Worm (Caenorhabditis elegans) whole organism, L4 larva: ENCODE measurements around the gene plc-1.

Source experiments
- F26F4.8 ChIP-seq: fragments of 200-800 bp; sonication (Bioruptor generic); conservative IDR thresholded peaks from 2 replicates; pipeline ENCODE4 v1.3.6; 2022; ENCODE audit warnings: missing genetic modification characterization, missing compliant biosample characterization
- T26A8.4 ChIP-seq: fragments of 200-800 bp; sonication (Bioruptor generic); IDR thresholded peaks from 2 replicates; pipeline ENCODE4 v1.3.6; 2022; ENCODE audit warnings: missing genetic modification characterization, missing compliant biosample characterization
- Y5F2A.4 ChIP-seq: fragments of 200-800 bp; sonication (Bioruptor generic); optimal IDR thresholded peaks from 2 replicates; lab custom pipeline; 2018; ENCODE audit warnings: mild to moderate bottlenecking, missing genetic modification characterization, missing compliant biosample characterization
- ZK337.2 ChIP-seq: fragments of 200-800 bp; sonication (Bioruptor generic); IDR thresholded peaks from 2 replicates; pipeline ENCODE4 v1.3.6; 2022; ENCODE audit warnings: missing genetic modification reagents, missing genetic modification characterization, missing compliant biosample characterization
- ZK546.5 ChIP-seq, 2 experiments: sonication (generic microtip); optimal IDR thresholded peaks; 2 replicates each; lab custom pipeline; 2017; ENCODE audit warnings: missing biosample characterization in 2 of 2, missing genetic modification characterization in 2 of 2
- aha-1 ChIP-seq: fragments of 150-350 bp; peaks from one replicate; lab custom pipeline; 2014; ENCODE audit warnings: missing biosample characterization, missing genetic modification characterization
- ceh-28 ChIP-seq: fragments of 150-350 bp; optimal IDR thresholded peaks from 2 replicates; lab custom pipeline; 2014; ENCODE audit warnings: missing biosample characterization, missing genetic modification reagents, missing genetic modification characterization
- ctbp-1 ChIP-seq: fragments of 200-800 bp; sonication (Bioruptor generic); IDR thresholded peaks from 2 replicates; pipeline ENCODE4 v1.3.6; 2022; ENCODE audit warnings: missing genetic modification reagents, missing genetic modification characterization, missing compliant biosample characterization
- daf-16 ChIP-seq, 3 experiments: sonication (generic microtip); optimal IDR thresholded peaks; 2 replicates each; lab custom pipeline; 2016 to 2017; ENCODE audit warnings: missing genetic modification characterization in 3 of 3, missing genetic modification reagents in 3 of 3, mild to moderate bottlenecking in 2 of 3, missing compliant biosample characterization in 2 of 3, missing biosample characterization in 1 of 3, moderate library complexity in 1 of 3
- daf-8 ChIP-seq: fragments of 200-800 bp; sonication (Bioruptor generic); IDR thresholded peaks from 2 replicates; pipeline ENCODE4 v1.3.6; 2022; ENCODE audit warnings: missing genetic modification characterization, missing compliant biosample characterization
- dmd-8 ChIP-seq: fragments of 200-800 bp; sonication (Bioruptor generic); IDR thresholded peaks from 2 replicates; pipeline ENCODE4 v1.3.6; 2022; ENCODE audit warnings: missing genetic modification characterization, missing compliant biosample characterization
- dmd-9 ChIP-seq: fragments of 200-800 bp; sonication (Bioruptor generic); IDR thresholded peaks from 2 replicates; pipeline ENCODE4 v1.3.6; 2022; ENCODE audit warnings: missing genetic modification reagents, missing genetic modification characterization, missing compliant biosample characterization
- gei-8 ChIP-seq: fragments of 200-800 bp; sonication (Bioruptor generic); optimal IDR thresholded peaks from 2 replicates; lab custom pipeline; 2018; ENCODE audit warnings: mild to moderate bottlenecking, missing genetic modification characterization, missing compliant biosample characterization
- hif-1 ChIP-seq, 2 experiments: sonication (generic microtip); optimal IDR thresholded peaks; 2 replicates each; lab custom pipeline; 2016 to 2017; ENCODE audit warnings: missing compliant biosample characterization in 2 of 2, missing genetic modification characterization in 2 of 2, missing genetic modification reagents in 2 of 2, missing genotype in 2 of 2, mild to moderate bottlenecking in 1 of 2
- jun-1 ChIP-seq: fragments of 150-350 bp; optimal IDR thresholded peaks from 2 replicates; lab custom pipeline; 2014; ENCODE audit warnings: missing biosample characterization, missing genetic modification reagents, missing genetic modification characterization
- lin-13 ChIP-seq: fragments of 150-350 bp; optimal IDR thresholded peaks from 2 replicates; lab custom pipeline; 2014; ENCODE audit warnings: missing biosample characterization, missing genetic modification reagents, missing genetic modification characterization
- lin-15B ChIP-seq: fragments of 150-350 bp; sonication (generic microtip); optimal IDR thresholded peaks from 3 replicates; lab custom pipeline; 2014; ENCODE audit warnings: missing biosample characterization, missing genetic modification characterization
- lin-29 ChIP-seq: fragments of 200-800 bp; sonication (Bioruptor generic); IDR thresholded peaks from 2 replicates; pipeline ENCODE4 v1.3.6; 2022; ENCODE audit warnings: missing genetic modification reagents, missing genetic modification characterization, missing compliant biosample characterization
- lir-3 ChIP-seq: sonication (generic microtip); optimal IDR thresholded peaks from 2 replicates; lab custom pipeline; 2016; ENCODE audit warnings: mild to moderate bottlenecking, missing genetic modification characterization, missing compliant biosample characterization
- lsy-2 ChIP-seq, 2 experiments: fragments of 150-350 bp in 1 of 2; sonication (generic microtip) in 1 of 2; optimal IDR thresholded peaks; 2 replicates each; lab custom pipeline; 2014 to 2017; ENCODE audit warnings: missing biosample characterization in 2 of 2, missing genetic modification characterization in 2 of 2
- mes-2 ChIP-seq: sonication (generic microtip); optimal IDR thresholded peaks from 2 replicates; lab custom pipeline; 2016; ENCODE audit warnings: missing genotype, mild to moderate bottlenecking, missing genetic modification characterization, missing compliant biosample characterization; ENCODE audit not compliant: poor library complexity, severe bottlenecking
- mxl-2 ChIP-seq: fragments of 200-800 bp; sonication (Bioruptor generic); conservative IDR thresholded peaks from 2 replicates; pipeline ENCODE4 v1.3.6; 2022; ENCODE audit warnings: missing genetic modification reagents, missing genetic modification characterization, missing compliant biosample characterization
- nhr-11 ChIP-seq: fragments of 150-350 bp; optimal IDR thresholded peaks from 2 replicates; lab custom pipeline; 2014; ENCODE audit warnings: missing biosample characterization, missing genetic modification characterization
- nhr-28 ChIP-seq: fragments of 150-350 bp; optimal IDR thresholded peaks from 2 replicates; lab custom pipeline; 2014; ENCODE audit warnings: missing biosample characterization, missing genetic modification characterization
- nhr-77 ChIP-seq: fragments of 150-350 bp; optimal IDR thresholded peaks from 2 replicates; lab custom pipeline; 2014; ENCODE audit warnings: missing biosample characterization, missing genetic modification characterization
- sdz-12 ChIP-seq: fragments of 200-800 bp; sonication (Bioruptor generic); optimal IDR thresholded peaks from 2 replicates; lab custom pipeline; 2018; ENCODE audit warnings: mild to moderate bottlenecking, missing genetic modification characterization, missing compliant biosample characterization
- tag-97 ChIP-seq: fragments of 200-800 bp; sonication (Bioruptor generic); IDR thresholded peaks from 2 replicates; pipeline ENCODE4 v1.3.6; 2022; ENCODE audit warnings: missing genetic modification characterization, missing compliant biosample characterization
- unc-62 ChIP-seq, 3 experiments: fragments of 150-350 bp in 1 of 3; sonication (generic microtip); optimal IDR thresholded peaks in 2 of 3; peaks in 1 of 3; 1 replicate in 1 of 3; 2 replicates in 2 of 3; lab custom pipeline; 2014 to 2017; ENCODE audit warnings: missing biosample characterization in 3 of 3, missing genetic modification characterization in 3 of 3, missing genetic modification reagents in 3 of 3, missing genotype in 1 of 3

plc-1 gene

DNA sequence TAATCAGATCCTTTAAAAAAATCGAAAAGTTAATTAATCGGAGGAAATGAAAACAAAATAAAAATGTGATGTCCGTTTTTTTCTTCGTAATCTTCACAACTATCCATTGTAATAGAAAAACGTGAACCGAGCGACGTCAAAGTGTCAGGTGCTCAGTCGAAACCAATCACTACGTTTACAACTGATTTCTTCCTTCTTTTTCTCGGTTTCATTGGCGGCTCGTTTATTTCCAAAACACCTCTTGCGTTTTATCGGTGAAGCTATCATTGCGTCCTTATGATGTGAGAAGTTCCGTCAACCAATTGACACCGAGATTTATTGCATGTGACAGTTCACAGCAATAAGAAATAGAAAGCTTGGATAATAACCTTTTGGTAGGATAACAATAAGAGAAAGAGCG is 14.8 kb upstream of the plc-1 start:
- TF ChIP-seq daf-16 (GFP tag; optimal IDR thresholded peaks at IDR 0.05; lab: Kevin White, UChicago) (peak in 1 of 2 experiments; percentile 84), daf-16 (tag; optimal IDR thresholded peaks at IDR 0.05; lab: Kevin White, UChicago) (no peak), nhr-11 (peak; percentile 48), lir-3 (tag; lab: Kevin White, UChicago) (no peak), lin-15B (tag; lab: Kevin White, UChicago) (no peak)
- TF ChIP-seq, all 104 proteins: peak for 2

DNA sequence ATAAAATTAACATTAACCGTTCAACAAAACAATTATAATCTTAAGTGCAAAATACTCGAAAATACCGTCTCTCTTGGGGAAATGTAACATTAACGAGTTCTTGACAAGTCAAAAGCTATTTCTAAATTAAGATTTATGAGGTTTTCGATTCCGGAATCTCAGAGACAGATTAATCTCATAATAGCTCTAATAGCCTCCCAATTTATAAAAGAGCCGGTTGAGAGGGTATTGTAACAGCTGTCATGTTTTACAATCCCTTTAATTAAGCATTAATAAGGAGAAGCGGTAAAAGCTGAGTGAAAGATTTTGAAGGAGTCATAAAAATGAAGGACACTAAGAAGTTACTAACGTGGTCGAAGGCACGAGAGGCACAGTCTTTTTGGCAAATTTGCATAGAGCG is 13.3 kb upstream of the plc-1 start:
- TF ChIP-seq ZK337.2 (GFP tag; lab: Robert Waterston, UW) = no peak
- peak in 1 of 2 experiments; percentile 39 for TF ChIP-seq unc-62 (GFP tag; optimal IDR thresholded peaks at IDR 0.05 in 1 of 2; lab: Kevin White, UChicago)
- TF ChIP-seq unc-62 (tag; optimal IDR thresholded peaks at IDR 0.05; lab: Kevin White, UChicago) = no peak
- TF ChIP-seq jun-1 (tag; lab: Kevin White, UChicago) = no peak
- TF ChIP-seq sdz-12 = no peak

DNA sequence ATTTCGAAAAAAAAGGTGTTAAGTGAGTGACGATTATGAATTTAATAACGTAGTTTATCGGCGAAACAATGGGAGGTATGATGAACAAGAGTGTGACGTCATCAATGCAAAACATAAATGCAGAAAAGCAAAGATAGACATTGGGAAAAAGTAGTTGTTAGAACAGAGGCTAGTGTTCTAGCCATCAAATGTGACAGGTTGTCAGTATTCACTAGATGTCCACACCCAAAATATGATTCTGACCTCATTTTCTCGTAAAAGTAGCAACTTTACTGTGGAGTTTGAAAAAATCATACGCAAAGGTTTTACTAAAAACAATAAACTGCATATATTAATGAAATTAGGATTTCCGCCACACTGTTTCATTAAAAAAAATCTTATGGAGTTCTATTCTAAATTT is 12.8 kb upstream of the plc-1 start:
- TF ChIP-seq daf-8 (GFP tag; lab: Robert Waterston, UW) = no peak
- TF ChIP-seq nhr-28 (tag; lab: Kevin White, UChicago) = no peak
- no peak for TF ChIP-seq lin-29 (GFP tag; lab: Robert Waterston, UW)
- no peak for TF ChIP-seq gei-8 (GFP tag; lab: Kevin White, UChicago)
- peak in 1 of 2 experiments; percentile 96 for TF ChIP-seq unc-62 (GFP tag; optimal IDR thresholded peaks at IDR 0.05 in 1 of 2; lab: Kevin White, UChicago)
- no peak for TF ChIP-seq unc-62 (tag; optimal IDR thresholded peaks at IDR 0.05; lab: Kevin White, UChicago)
- no peak for TF ChIP-seq ctbp-1 (GFP tag; lab: Robert Waterston, UW)

DNA sequence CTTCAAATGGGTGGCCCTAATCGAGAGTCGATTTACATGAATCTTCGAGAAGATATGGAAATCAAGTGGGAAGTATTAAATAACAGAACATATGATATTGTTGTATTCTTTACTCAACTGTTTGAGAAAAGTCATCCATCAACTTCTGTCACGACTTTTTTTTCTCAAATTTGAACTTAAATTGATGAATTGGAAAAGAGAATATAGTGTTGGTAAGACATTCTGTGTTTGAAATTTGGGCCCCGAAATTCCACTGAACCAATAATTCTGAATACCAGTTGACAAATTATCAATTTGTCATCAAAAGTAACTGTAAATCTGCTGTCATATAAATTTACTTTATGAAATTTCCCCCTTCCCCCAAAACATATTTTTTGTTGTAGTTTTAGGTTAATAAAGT is 8.4 kb upstream of the plc-1 start:
- no peak for TF ChIP-seq nhr-77 (tag; lab: Kevin White, UChicago)
- TF ChIP-seq lin-13 (GFP tag; lab: Kevin White, UChicago) = no peak
- peak in 1 of 2 experiments; percentile 86 for TF ChIP-seq unc-62 (GFP tag; optimal IDR thresholded peaks at IDR 0.05 in 1 of 2; lab: Kevin White, UChicago)
- TF ChIP-seq unc-62 (tag; optimal IDR thresholded peaks at IDR 0.05; lab: Kevin White, UChicago) = no peak
- TF ChIP-seq T26A8.4 (GFP tag; lab: Robert Waterston, UW) = no peak
- TF ChIP-seq Y5F2A.4 (GFP tag; lab: Kevin White, UChicago) = no peak
- TF ChIP-seq ZK546.5 (tag; optimal IDR thresholded peaks at IDR 0.05; lab: Kevin White, UChicago) = no peak

DNA sequence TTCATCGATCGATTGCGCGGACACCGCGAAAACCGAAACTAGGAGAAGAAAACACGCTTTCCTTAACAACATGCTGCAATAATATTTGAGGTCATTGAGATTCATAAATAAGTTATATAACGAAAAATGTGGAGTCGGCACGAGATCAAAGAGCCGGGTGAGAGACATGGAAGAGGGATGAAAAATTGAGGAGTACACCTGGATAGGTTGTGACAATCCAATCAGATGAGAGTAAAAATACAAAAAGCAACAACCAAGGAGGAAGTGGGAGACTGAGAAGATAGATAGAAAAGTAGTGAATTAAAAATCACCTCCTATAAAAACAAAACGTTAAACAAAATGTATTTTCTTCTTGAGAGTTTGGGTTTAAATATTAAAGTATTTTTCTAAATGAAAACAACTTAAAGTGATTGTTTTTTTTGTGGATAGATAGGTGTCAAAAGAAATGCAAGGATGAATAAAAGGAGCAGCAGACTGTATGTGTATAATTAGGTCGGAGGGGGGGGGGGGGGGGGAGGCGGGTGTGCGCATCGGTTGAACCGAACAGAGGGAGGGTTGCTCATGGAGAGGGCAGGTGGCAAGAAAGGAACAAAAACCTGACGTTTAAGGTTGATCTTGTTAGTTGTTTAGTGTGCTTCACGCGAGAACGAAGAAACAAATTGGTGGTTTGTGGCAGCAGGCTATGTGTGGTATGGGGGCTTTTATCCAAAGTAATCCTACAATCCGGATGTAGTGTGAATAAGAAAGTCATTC is 6.3 kb upstream of the plc-1 start, which contains the start of gene C05A9.2:
C05A9.2 (minus strand) TSS at position 73 of the 753 bp plus-strand sequence.
- 0 out of 2 replicates have a peak, but pooled peaks have one; percentile 71 for TF ChIP-seq tag-97 (GFP tag; lab: Robert Waterston, UW)
- peak in 1 of 2 experiments; percentile 96 for TF ChIP-seq unc-62 (GFP tag; optimal IDR thresholded peaks at IDR 0.05 in 1 of 2; lab: Kevin White, UChicago)
- TF ChIP-seq unc-62 (tag; optimal IDR thresholded peaks at IDR 0.05; lab: Kevin White, UChicago) = no peak
- no peak for TF ChIP-seq F26F4.8 (GFP tag; lab: Robert Waterston, UW)

DNA sequence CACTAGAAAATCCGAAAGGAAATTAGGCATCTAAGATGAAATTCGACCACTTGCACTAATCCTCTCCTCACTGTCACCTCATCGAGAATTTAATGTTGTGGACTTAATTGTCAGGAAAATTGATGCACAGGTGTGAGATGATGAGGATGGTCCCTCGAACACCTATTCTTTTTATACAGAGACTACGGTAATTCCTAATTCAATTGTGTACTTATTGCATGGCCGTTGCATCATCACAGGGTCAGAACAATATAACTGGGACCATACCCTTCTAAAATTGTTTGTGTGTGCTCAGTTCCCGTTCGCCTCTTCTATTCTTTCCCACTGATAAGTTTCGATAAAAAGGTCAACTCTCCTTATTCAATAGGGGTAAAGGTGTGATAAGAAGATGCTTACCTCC is 5.7 kb upstream of the plc-1 start:
- TF ChIP-seq hif-1 (tag; optimal IDR thresholded peaks at IDR 0.05; lab: Kevin White, UChicago) = no peak
- TF ChIP-seq, all 104 proteins: peak for 0

DNA sequence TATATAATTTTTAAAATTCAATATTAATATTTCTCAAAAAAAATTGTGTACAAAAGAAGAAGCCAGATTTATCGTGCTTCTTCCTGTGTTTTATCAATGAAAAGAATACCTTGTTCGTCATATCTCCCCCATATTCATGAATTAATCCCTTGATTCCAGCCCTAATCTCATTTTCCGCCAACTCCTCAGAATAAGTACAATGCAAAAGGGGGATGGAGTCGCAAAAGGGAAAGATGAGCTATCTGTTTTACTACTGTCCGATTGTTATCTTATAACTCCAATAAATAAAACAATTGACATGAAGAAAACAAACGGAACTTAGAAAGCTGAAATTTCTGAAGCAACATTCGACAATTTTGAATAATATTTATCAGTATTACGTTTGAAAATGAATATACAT is 841 bp downstream of the plc-1 start:
- TF ChIP-seq nhr-11 (no peak), mxl-2 (GFP tag; lab: Robert Waterston, UW) (no peak), ceh-28 (tag; lab: Kevin White, UChicago) (no peak), aha-1 (no peak), mes-2 (tag; lab: Kevin White, UChicago) (no peak), dmd-9 (no peak), dmd-8 (GFP tag; lab: Robert Waterston, UW) (no peak), lsy-2 (tag; optimal IDR thresholded peaks at IDR 0.05; lab: Kevin White, UChicago) (no peak)
- TF ChIP-seq, all 104 proteins: peak for 0
